Fruit fly (Drosophila melanogaster): Measurements from ENCODE around the gene scf.

Gene scf

dm6 chr3L:1302234-1302949 lies 3.9 kb downstream of the scf start, which contains the start of the genes Rac1 and Acat2 (continued):
- TF ChIP-seq MTF-1 (GFP tag; optimal IDR thresholded peaks at IDR 0.05; ENCODE audit: borderline replicate concordance): no peak
- TF ChIP-seq trem (tag; optimal IDR thresholded peaks at IDR 0.05): peak; percentile 71
- peak; percentile 50 for TF ChIP-seq CG10267 (tag; optimal IDR thresholded peaks at IDR 0.05)
- TF ChIP-seq CG17829 (tag; optimal IDR thresholded peaks at IDR 0.05): peak; percentile 55
- TF ChIP-seq CG34376 (GFP tag; optimal IDR thresholded peaks at IDR 0.05): no peak
- TF ChIP-seq Dref (GFP tag; IDR thresholded peaks at IDR 0.05): no peak
- no peak for TF ChIP-seq Ets65A (GFP tag)
- no peak for TF ChIP-seq Hey (tag; optimal IDR thresholded peaks at IDR 0.05)
- TF ChIP-seq Sin3A (optimal IDR thresholded peaks at IDR 0.05): peak; percentile 95
- TF ChIP-seq CG7987 (GFP tag; optimal IDR thresholded peaks at IDR 0.05): no peak
- peak; percentile 5 for TF ChIP-seq NC2β (GFP tag; optimal IDR thresholded peaks at IDR 0.05)
- TF ChIP-seq CG13624 (GFP tag; optimal IDR thresholded peaks at IDR 0.05): no peak
- TF ChIP-seq sr (GFP tag; IDR thresholded peaks at IDR 0.05): no peak
- TF ChIP-seq klu (GFP tag; IDR thresholded peaks at IDR 0.05): no peak
- peak; percentile 61 for TF ChIP-seq CG15514 (GFP tag; optimal IDR thresholded peaks at IDR 0.05)
- TF ChIP-seq CG9437 (GFP tag; optimal IDR thresholded peaks at IDR 0.05): no peak
- no peak for TF ChIP-seq sna (GFP tag; IDR thresholded peaks at IDR 0.05; ENCODE audit: partially characterized antibody)
- TF ChIP-seq pb (GFP tag; optimal IDR thresholded peaks at IDR 0.05): no peak
- no peak for TF ChIP-seq corto (GFP tag; optimal IDR thresholded peaks at IDR 0.05)
- TF ChIP-seq fd64A (GFP tag; optimal IDR thresholded peaks at IDR 0.05): no peak
- no peak for TF ChIP-seq CG14050 (GFP tag; IDR thresholded peaks at IDR 0.05)
- no peak for TF ChIP-seq CG6654 (GFP tag; optimal IDR thresholded peaks at IDR 0.05)
- TF ChIP-seq chm (GFP tag; IDR thresholded peaks at IDR 0.05): no peak
- TF ChIP-seq CG33213 (GFP tag; optimal IDR thresholded peaks at IDR 0.05): peak; percentile 7
- peak; percentile 80 for TF ChIP-seq E2f2 (GFP tag; IDR thresholded peaks at IDR 0.05)
- TF ChIP-seq CG14710 (tag; optimal IDR thresholded peaks at IDR 0.05): peak; percentile 76
- no peak for TF ChIP-seq tap (tag; optimal IDR thresholded peaks at IDR 0.05)
- TF ChIP-seq Hr39 (optimal IDR thresholded peaks at IDR 0.05): no peak
- no peak for TF ChIP-seq onecut (GFP tag; IDR thresholded peaks at IDR 0.05)
- no peak for TF ChIP-seq pnt (GFP tag; optimal IDR thresholded peaks at IDR 0.05)
- no peak for TF ChIP-seq Hmr (GFP tag; optimal IDR thresholded peaks at IDR 0.05)
- peak; percentile 56 for TF ChIP-seq CG2712 (tag; optimal IDR thresholded peaks at IDR 0.05)
- TF ChIP-seq CG13287 (GFP tag; IDR thresholded peaks at IDR 0.05; ENCODE audit: partially characterized antibody): peak; percentile 19; the same call in 1 of the 2 replicates
- no peak for TF ChIP-seq nerfin-2 (GFP tag; IDR thresholded peaks at IDR 0.05; ENCODE audit: partially characterized antibody)
- TF ChIP-seq gfzf (GFP tag; optimal IDR thresholded peaks at IDR 0.05): peak; percentile 94
- no peak for TF ChIP-seq wek (GFP tag; optimal IDR thresholded peaks at IDR 0.05)
- TF ChIP-seq Hr78 (GFP tag; optimal IDR thresholded peaks at IDR 0.05): no peak
- no peak for TF ChIP-seq CG8359 (GFP tag; optimal IDR thresholded peaks at IDR 0.05; ENCODE audit: borderline replicate concordance)
- peak; percentile 26 for TF ChIP-seq grau (tag; optimal IDR thresholded peaks at IDR 0.05)
- no peak for TF ChIP-seq CG9817 (tag; optimal IDR thresholded peaks at IDR 0.05)
- peak; percentile 31 for TF ChIP-seq twi (tag; optimal IDR thresholded peaks at IDR 0.05)
- TF ChIP-seq ftz-f1 (GFP tag; optimal IDR thresholded peaks at IDR 0.05): peak; percentile 21
- peak; percentile 62 for TF ChIP-seq Med (GFP tag)
- TF ChIP-seq CG12391 (tag; optimal IDR thresholded peaks at IDR 0.05): peak; percentile 57
- TF ChIP-seq Sry-δ (GFP tag; optimal IDR thresholded peaks at IDR 0.05): peak; percentile 41
- no peak for TF ChIP-seq CG10274 (GFP tag; optimal IDR thresholded peaks at IDR 0.05)
- peak; percentile 47 for TF ChIP-seq CG17186 (GFP tag; optimal IDR thresholded peaks at IDR 0.05)
- TF ChIP-seq NC2α (GFP tag; optimal IDR thresholded peaks at IDR 0.05): no peak
- no peak for TF ChIP-seq CG2129 (GFP tag; IDR thresholded peaks at IDR 0.05; ENCODE audit: partially characterized antibody)
- peak; percentile 42 for TF ChIP-seq CG2120 (GFP tag; optimal IDR thresholded peaks at IDR 0.05)
